Fruit fly (Drosophila melanogaster): ENCODE results near the gene Asciz.

- TF ChIP-seq psq (optimal IDR thresholded peaks at IDR 0.05) (no peak), Myc (optimal IDR thresholded peaks at IDR 0.05) (no peak), ttk (optimal IDR thresholded peaks at IDR 0.05) (no peak), Sin3A (optimal IDR thresholded peaks at IDR 0.05) (no peak), insv (optimal IDR thresholded peaks at IDR 0.05) (no peak)
Measured at dm6 chr3L:3148125-3149059, 17.7 kb downstream of the Asciz start, which contains the start of the genes Usp5 and BtbVII.

All from Kc167 (cell line).